Worm (Caenorhabditis elegans) whole organism, young adult: Measurements from ENCODE around the gene eak-7.

ENCODE experiments used
- Y53G8AR.9 ChIP-seq: fragments of 200-800 bp; sonication (Bioruptor generic); conservative IDR thresholded peaks from 2 replicates; pipeline ENCODE4 v1.3.6; 2022; ENCODE audit warnings: missing genetic modification reagents, missing genetic modification characterization, missing compliant biosample characterization
- ama-1 ChIP-seq, 3 experiments: fragments of 150-350 bp in 1 of 3; sonication (generic microtip) in 2 of 3; optimal IDR thresholded peaks; 2 replicates each; lab custom pipeline; 2014 to 2018; ENCODE audit warnings: missing biosample characterization in 2 of 3, missing genetic modification characterization in 2 of 3, missing genetic modification reagents in 2 of 3
- athp-1 ChIP-seq: sonication (generic microtip); optimal IDR thresholded peaks from 2 replicates; lab custom pipeline; 2017; ENCODE audit warnings: mild to moderate bottlenecking, missing genetic modification characterization, missing compliant biosample characterization
- attf-5 ChIP-seq: fragments of 200-800 bp; sonication (Bioruptor generic); optimal IDR thresholded peaks from 2 replicates; lab custom pipeline; 2018; ENCODE audit warnings: mild to moderate bottlenecking, missing genetic modification characterization, missing compliant biosample characterization
- cebp-2 ChIP-seq: fragments of 200-800 bp; sonication (Bioruptor generic); IDR thresholded peaks from 2 replicates; pipeline ENCODE4 v1.3.6; 2022; ENCODE audit warnings: missing genetic modification characterization, missing compliant biosample characterization
- dpl-1 ChIP-seq: fragments of 150-350 bp; optimal IDR thresholded peaks from 2 replicates; lab custom pipeline; 2014; ENCODE audit warnings: missing biosample characterization, missing genetic modification reagents, missing genetic modification characterization
- madf-8 ChIP-seq: fragments of 200-800 bp; sonication (Bioruptor generic); conservative IDR thresholded peaks from 2 replicates; pipeline ENCODE4 v1.3.6; 2022; ENCODE audit warnings: missing genetic modification reagents, missing genetic modification characterization, missing compliant biosample characterization
- zim-3 ChIP-seq: sonication (generic microtip); optimal IDR thresholded peaks from 2 replicates; lab custom pipeline; 2017; ENCODE audit warnings: mild to moderate bottlenecking, missing genetic modification characterization, moderate library complexity, missing compliant biosample characterization

DNA sequence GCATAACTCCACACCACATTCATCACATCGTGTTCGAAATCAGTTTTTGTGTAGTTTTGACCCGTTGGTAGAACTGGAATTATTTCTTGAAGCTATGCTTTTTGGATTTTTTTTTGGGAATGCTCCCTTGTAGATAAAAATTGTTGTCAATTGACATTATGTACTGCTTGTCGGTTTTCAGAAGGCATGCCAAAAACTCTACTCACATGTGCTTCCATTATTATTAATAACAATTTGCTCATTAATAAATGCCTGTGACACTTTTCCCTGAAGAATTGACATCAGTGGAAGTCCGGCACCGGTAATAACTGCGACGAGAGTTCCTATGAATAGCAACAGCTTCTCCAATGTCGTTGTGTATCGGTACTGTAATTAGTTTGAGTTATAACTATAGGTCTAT lies 31.2 kb upstream of the eak-7 start:
- TF ChIP-seq dpl-1 (GFP tag; lab: Kevin White, UChicago) (no peak), madf-8 (no peak), zim-3 (tag; lab: Kevin White, UChicago) (no peak), cebp-2 (GFP tag; lab: Robert Waterston, UW) (no peak), Y53G8AR.9 (GFP tag; lab: Robert Waterston, UW) (no peak), attf-5 (GFP tag; lab: Kevin White, UChicago) (no peak), athp-1 (tag; lab: Kevin White, UChicago) (no peak), ama-1 (optimal IDR thresholded peaks at IDR 0.05; lab: Kevin White, UChicago) (no peak), ama-1 (GFP tag; optimal IDR thresholded peaks at IDR 0.05; lab: Kevin White, UChicago) (no peak)
